Worm (Caenorhabditis elegans) whole organism, L3 larva: ENCODE results near the gene nlp-58.
A peak's percentile ranks its signal among the peaks of the same experiment; 100 is the strongest.

Experiments
- R02D3.7 ChIP-seq: fragments of 150-350 bp; optimal IDR thresholded peaks from 2 replicates; lab custom pipeline; 2014; ENCODE audit warnings: missing biosample characterization, missing genetic modification characterization
- ZK546.5 ChIP-seq: sonication (generic microtip); optimal IDR thresholded peaks from 2 replicates; lab custom pipeline; 2017; ENCODE audit warnings: missing biosample characterization, missing genetic modification characterization
- aly-2 ChIP-seq: fragments of 150-350 bp; optimal IDR thresholded peaks from 2 replicates; lab custom pipeline; 2014; ENCODE audit warnings: missing biosample characterization, missing genetic modification characterization
- ama-1 ChIP-seq: fragments of 150-350 bp; optimal IDR thresholded peaks from 2 replicates; lab custom pipeline; 2018
- ceh-16 ChIP-seq: sonication (generic microtip); optimal IDR thresholded peaks from 2 replicates; lab custom pipeline; 2017; ENCODE audit warnings: missing biosample characterization, missing genetic modification characterization
- ceh-28 ChIP-seq: fragments of 150-350 bp; optimal IDR thresholded peaks from 2 replicates; lab custom pipeline; 2014; ENCODE audit warnings: missing biosample characterization, missing genetic modification reagents, missing genetic modification characterization
- ceh-82 ChIP-seq: fragments of 150-350 bp; optimal IDR thresholded peaks from 2 replicates; lab custom pipeline; 2014; ENCODE audit warnings: missing biosample characterization, missing genetic modification characterization
- ceh-9 ChIP-seq: sonication (generic microtip); optimal IDR thresholded peaks from 2 replicates; lab custom pipeline; 2018; ENCODE audit warnings: missing biosample characterization, missing genetic modification characterization
- daf-12 ChIP-seq: fragments of 150-350 bp; optimal IDR thresholded peaks from 2 replicates; lab custom pipeline; 2014; ENCODE audit warnings: missing biosample characterization, missing genetic modification reagents, missing genetic modification characterization
- egl-27 ChIP-seq: sonication (generic microtip); optimal IDR thresholded peaks from 4 replicates; lab custom pipeline; 2017; ENCODE audit warnings: missing biosample characterization, missing genetic modification reagents, missing genetic modification characterization
- egl-5 ChIP-seq: fragments of 150-350 bp; optimal IDR thresholded peaks from 2 replicates; lab custom pipeline; 2017; ENCODE audit warnings: missing biosample characterization, missing genetic modification reagents, missing genetic modification characterization, inconsistent platforms
- elt-1 ChIP-seq: fragments of 150-350 bp; optimal IDR thresholded peaks from 2 replicates; lab custom pipeline; 2014; ENCODE audit warnings: missing biosample characterization, missing genetic modification characterization
- elt-2 ChIP-seq: sonication (generic microtip); optimal IDR thresholded peaks from 2 replicates; lab custom pipeline; 2016; ENCODE audit warnings: missing genetic modification reagents, mild to moderate bottlenecking, missing genetic modification characterization, missing compliant biosample characterization
- elt-3 ChIP-seq, 3 experiments: fragments of 150-350 bp in 1 of 3; sonication (generic microtip) in 2 of 3; optimal IDR thresholded peaks; 2 replicates in 2 of 3; 4 replicates in 1 of 3; lab custom pipeline; 2014 to 2017; ENCODE audit warnings: missing biosample characterization in 3 of 3, missing genetic modification characterization in 3 of 3
- fkh-2 ChIP-seq: fragments of 150-350 bp; optimal IDR thresholded peaks from 2 replicates; lab custom pipeline; 2014; ENCODE audit warnings: missing biosample characterization, missing genetic modification reagents, missing genetic modification characterization
- hmg-11 ChIP-seq: sonication (generic microtip); optimal IDR thresholded peaks from 2 replicates; lab custom pipeline; 2016; ENCODE audit warnings: missing genetic modification characterization, missing compliant biosample characterization
- jun-1 ChIP-seq: fragments of 150-350 bp; optimal IDR thresholded peaks from 2 replicates; lab custom pipeline; 2014; ENCODE audit warnings: missing biosample characterization, missing genetic modification reagents, missing genetic modification characterization
- lin-15B ChIP-seq: fragments of 150-350 bp; optimal IDR thresholded peaks from 2 replicates; lab custom pipeline; 2014; ENCODE audit warnings: missing biosample characterization, missing genetic modification characterization
- lin-39 ChIP-seq: fragments of 150-350 bp; optimal IDR thresholded peaks from 2 replicates; lab custom pipeline; 2018; ENCODE audit warnings: missing biosample characterization, missing genetic modification reagents, missing genetic modification characterization
- lsy-12 ChIP-seq: sonication (generic microtip); optimal IDR thresholded peaks from 2 replicates; lab custom pipeline; 2016; ENCODE audit warnings: mild to moderate bottlenecking, missing genetic modification characterization, missing compliant biosample characterization
- mml-1 ChIP-seq: fragments of 150-350 bp; sonication (generic microtip); optimal IDR thresholded peaks from 3 replicates; lab custom pipeline; 2014; ENCODE audit warnings: missing biosample characterization, missing genetic modification characterization
- nfya-1 ChIP-seq: sonication (generic microtip); optimal IDR thresholded peaks from 2 replicates; lab custom pipeline; 2017; ENCODE audit warnings: missing genetic modification characterization, mild to moderate bottlenecking, missing compliant biosample characterization, antibody characterized with exemption, moderate library complexity; ENCODE audit not compliant: insufficient read depth
- nhr-12 ChIP-seq: fragments of 150-350 bp; optimal IDR thresholded peaks from 2 replicates; lab custom pipeline; 2014; ENCODE audit warnings: missing biosample characterization, missing genetic modification characterization
- nhr-23 ChIP-seq: fragments of 150-350 bp; optimal IDR thresholded peaks from 2 replicates; lab custom pipeline; 2014; ENCODE audit warnings: missing biosample characterization, missing genetic modification reagents, missing genetic modification characterization
- nhr-237 ChIP-seq: fragments of 150-350 bp; optimal IDR thresholded peaks from 2 replicates; lab custom pipeline; 2014; ENCODE audit warnings: missing biosample characterization, missing genetic modification characterization
- nhr-25 ChIP-seq: sonication (generic microtip); optimal IDR thresholded peaks from 2 replicates; lab custom pipeline; 2017; ENCODE audit warnings: missing biosample characterization, missing genetic modification characterization
- nhr-43 ChIP-seq: sonication (generic microtip); optimal IDR thresholded peaks from 2 replicates; lab custom pipeline; 2016; ENCODE audit warnings: mild to moderate bottlenecking, missing genetic modification characterization, missing compliant biosample characterization; ENCODE audit not compliant: poor library complexity, severe bottlenecking
- nhr-67 ChIP-seq: fragments of 150-350 bp; optimal IDR thresholded peaks from 2 replicates; lab custom pipeline; 2014; ENCODE audit warnings: missing biosample characterization, missing genetic modification characterization
- nhr-76 ChIP-seq: fragments of 150-350 bp; sonication (generic microtip); optimal IDR thresholded peaks from 5 replicates; lab custom pipeline; 2014; ENCODE audit warnings: missing biosample characterization, missing genetic modification characterization
- nhr-77 ChIP-seq: fragments of 150-350 bp; optimal IDR thresholded peaks from 2 replicates; lab custom pipeline; 2014; ENCODE audit warnings: missing biosample characterization, missing genetic modification characterization
- pha-4 ChIP-seq: fragments of 150-350 bp; optimal IDR thresholded peaks from 2 replicates; lab custom pipeline; 2014; ENCODE audit warnings: missing biosample characterization, missing genetic modification reagents, missing genetic modification characterization
- pqm-1 ChIP-seq: fragments of 150-350 bp; optimal IDR thresholded peaks from 2 replicates; lab custom pipeline; 2017; ENCODE audit warnings: missing biosample characterization, missing genetic modification characterization, inconsistent platforms
- skn-1 ChIP-seq: fragments of 150-350 bp; optimal IDR thresholded peaks from 2 replicates; lab custom pipeline; 2014; ENCODE audit warnings: missing biosample characterization, missing genetic modification characterization
- snpc-4 ChIP-seq: fragments of 150-350 bp; optimal IDR thresholded peaks from 2 replicates; lab custom pipeline; 2014; ENCODE audit warnings: missing biosample characterization, missing genetic modification characterization
- tbx-2 ChIP-seq: sonication (generic microtip); optimal IDR thresholded peaks from 2 replicates; lab custom pipeline; 2016; ENCODE audit warnings: mild to moderate bottlenecking, missing genetic modification characterization, missing compliant biosample characterization
- unc-39 ChIP-seq: sonication (generic microtip); optimal IDR thresholded peaks from 4 replicates; lab custom pipeline; 2017; ENCODE audit warnings: missing biosample characterization, missing genetic modification characterization
- ztf-11 ChIP-seq: fragments of 150-350 bp; optimal IDR thresholded peaks from 2 replicates; lab custom pipeline; 2014; ENCODE audit warnings: missing biosample characterization, missing genetic modification characterization
- ztf-4 ChIP-seq: fragments of 150-350 bp; optimal IDR thresholded peaks from 2 replicates; lab custom pipeline; 2014; ENCODE audit warnings: missing biosample characterization, missing genetic modification characterization

The nlp-58 gene

DNA sequence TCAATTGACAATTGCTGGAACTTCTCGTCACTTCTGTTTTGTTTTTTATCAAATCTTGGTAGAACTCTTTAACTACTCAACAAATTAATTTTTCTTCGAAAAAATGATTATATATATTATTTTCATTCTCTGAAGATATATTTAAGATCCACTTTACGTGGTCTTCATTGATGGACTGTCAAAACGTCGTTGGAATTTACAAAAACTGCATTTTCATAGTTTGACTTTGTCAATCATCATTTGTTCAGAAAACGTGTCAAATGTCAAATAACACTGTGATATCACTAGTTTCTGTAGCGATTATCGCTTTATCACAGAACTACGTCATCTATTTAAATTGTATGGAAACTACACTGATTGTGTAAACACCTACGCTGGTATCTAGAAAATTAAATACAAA is 24.4 kb downstream of the nlp-58 start:
- TF ChIP-seq elt-2, result peak; percentile 41
- peak; percentile 25 for TF ChIP-seq pqm-1 (tag; lab: Kevin White, UChicago)
- no peak for TF ChIP-seq nhr-25 (tag; lab: Kevin White, UChicago)
- TF ChIP-seq, all 47 proteins: peak for 2

DNA sequence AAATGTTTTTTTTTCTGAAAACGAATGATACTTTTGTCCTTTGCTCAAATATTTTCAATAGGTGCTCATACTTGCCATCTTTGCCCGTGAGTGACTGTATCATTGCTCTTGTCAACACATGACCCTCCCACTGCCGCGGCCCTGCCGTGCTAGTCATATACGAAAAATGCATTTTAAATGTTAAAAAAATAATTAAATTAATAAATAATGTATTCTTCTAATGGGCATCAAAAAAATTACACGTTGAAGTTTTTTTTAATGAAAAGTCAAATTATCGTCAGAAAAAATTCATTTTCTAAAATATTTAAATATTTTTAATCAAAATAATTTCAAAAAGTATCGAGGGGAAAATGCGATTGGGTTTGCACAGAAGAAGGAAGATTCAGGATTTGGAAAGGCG is 26.3 kb downstream of the nlp-58 start, which contains the start of gene C50H2.7:
C50H2.7 (plus strand) TSS at position 301 of the 400 bp plus-strand sequence.
- TF ChIP-seq ceh-9 (tag; lab: Kevin White, UChicago), result no peak
- TF ChIP-seq egl-5 (tag; lab: Kevin White, UChicago), result no peak
- no peak for TF ChIP-seq nhr-237
- no peak for TF ChIP-seq skn-1 (tag; lab: Kevin White, UChicago)
- no peak for TF ChIP-seq ZK546.5
- no peak for TF ChIP-seq aly-2
- TF ChIP-seq ama-1, result no peak
- no peak for TF ChIP-seq unc-39
- no peak for TF ChIP-seq elt-3 (tag; optimal IDR thresholded peaks at IDR 0.05; lab: Kevin White, UChicago)
- TF ChIP-seq snpc-4, result no peak
- no peak for TF ChIP-seq lin-15B (tag; lab: Kevin White, UChicago)
- TF ChIP-seq ceh-28, result no peak
- no peak for TF ChIP-seq nhr-76
- TF ChIP-seq pqm-1 (tag; lab: Kevin White, UChicago), result no peak
- TF ChIP-seq lin-39 (tag; lab: Kevin White, UChicago), result no peak
- no peak for TF ChIP-seq ztf-4 (tag; lab: Kevin White, UChicago)
- TF ChIP-seq nhr-43 (tag; lab: Kevin White, UChicago), result no peak

DNA sequence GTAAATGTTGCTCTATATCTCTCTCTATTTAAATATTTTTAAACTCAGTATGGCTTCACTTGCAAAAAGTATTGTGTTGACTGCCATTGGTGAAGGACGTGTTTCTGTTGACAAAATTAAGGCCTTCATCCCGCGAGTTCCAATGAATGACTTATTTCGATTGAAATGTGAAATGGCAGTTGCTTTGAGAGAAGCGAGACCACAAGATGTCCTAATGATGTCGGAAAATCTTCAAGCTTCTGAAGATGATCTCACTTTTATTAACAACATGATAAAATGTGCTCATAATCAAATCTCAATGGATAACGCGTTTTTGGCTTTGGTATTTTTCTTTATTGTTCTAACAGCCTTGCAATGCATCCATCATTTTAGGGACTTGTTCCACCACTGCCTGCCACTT is 27.5 kb downstream of the nlp-58 start, which contains the start of gene ceh-75:
ceh-75 (plus strand) TSS at position 50 of the 400 bp plus-strand sequence.
- TF ChIP-seq nhr-23 (tag; lab: Kevin White, UChicago) (no peak), ztf-4 (tag; lab: Kevin White, UChicago) (no peak), daf-12 (tag; lab: Kevin White, UChicago) (no peak), nhr-76 (no peak), lsy-12 (no peak), egl-5 (tag; lab: Kevin White, UChicago) (no peak), elt-1 (no peak), pha-4 (tag; lab: Kevin White, UChicago) (no peak), nhr-43 (tag; lab: Kevin White, UChicago) (no peak), ceh-28 (no peak), nhr-67 (no peak), fkh-2 (tag; lab: Kevin White, UChicago) (no peak), egl-27 (tag; lab: Kevin White, UChicago) (no peak), mml-1 (tag; lab: Kevin White, UChicago) (no peak), hmg-11 (tag; lab: Kevin White, UChicago) (no peak), nfya-1 (tag; lab: Kevin White, UChicago) (no peak), ceh-82 (tag; lab: Kevin White, UChicago) (no peak), ama-1 (no peak), unc-39 (no peak), ztf-11 (no peak)

DNA sequence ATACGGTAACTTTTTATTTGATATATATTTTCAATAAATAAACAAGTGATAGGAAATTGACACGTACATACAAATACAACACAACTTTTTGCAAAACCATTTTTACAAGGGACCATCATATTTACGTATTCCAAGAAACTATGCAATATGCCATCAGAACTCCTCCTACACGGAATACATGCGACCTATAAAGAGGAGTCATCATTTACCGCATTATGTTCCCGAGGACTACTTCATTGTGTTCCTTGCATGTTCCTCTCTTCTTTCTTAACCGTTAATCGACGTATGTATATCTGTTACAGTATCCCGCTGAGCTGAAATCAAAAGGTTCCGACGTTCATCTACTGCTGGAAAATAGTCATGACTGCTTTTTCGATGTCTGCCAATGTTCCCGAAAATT is 30.3 kb downstream of the nlp-58 start, which contains the start of gene C50H2.5:
C50H2.5 (plus strand) TSS at position 301 of the 400 bp plus-strand sequence.
- TF ChIP-seq nhr-23 (tag; lab: Kevin White, UChicago) (no peak), tbx-2 (tag; lab: Kevin White, UChicago) (no peak), lin-15B (tag; lab: Kevin White, UChicago) (no peak), pha-4 (tag; lab: Kevin White, UChicago) (no peak), R02D3.7 (tag; lab: Kevin White, UChicago) (no peak), nhr-77 (tag; lab: Kevin White, UChicago) (no peak), jun-1 (tag; lab: Kevin White, UChicago) (no peak), pqm-1 (tag; lab: Kevin White, UChicago) (no peak), elt-3 (tag; optimal IDR thresholded peaks at IDR 0.05; lab: Kevin White, UChicago) (no peak), lsy-12 (no peak), nfya-1 (tag; lab: Kevin White, UChicago) (no peak), ceh-16 (tag; lab: Kevin White, UChicago) (no peak), nhr-43 (tag; lab: Kevin White, UChicago) (no peak), ZK546.5 (no peak), elt-1 (no peak), ceh-9 (tag; lab: Kevin White, UChicago) (no peak), ama-1 (no peak), nhr-237 (no peak), mml-1 (tag; lab: Kevin White, UChicago) (no peak), nhr-12 (tag; lab: Kevin White, UChicago) (no peak)
